Worm (Caenorhabditis elegans) whole organism, dauer: ENCODE measurements around the gene tbb-1.

Experiments used
- unc-62 ChIP-seq: sonication (generic microtip); optimal IDR thresholded peaks from 2 replicates; lab custom pipeline; 2017; ENCODE audit warnings: missing biosample characterization, missing genetic modification reagents, missing genetic modification characterization

tbb-1 gene

ce11 chrIII:10740518-10740917 lies 1.7 kb downstream of the tbb-1 start, which contains the start of gene K01G5.8:
TSS of gene K01G5.8 (minus strand) at chrIII:10740772.
- no peak for TF ChIP-seq unc-62

- TF ChIP-seq unc-62, result no peak
Observed at ce11 chrIII:10739902-10740301, 2.3 kb downstream of the tbb-1 start.

- no peak for TF ChIP-seq unc-62
Observed at ce11 chrIII:10739455-10739854, 2.8 kb downstream of the tbb-1 start, which contains the start of gene smap-1. TSS of gene smap-1 (minus strand) at chrIII:10739792.

ce11 chrIII:10738081-10738480 lies 4.2 kb downstream of the tbb-1 start:
- no peak for TF ChIP-seq unc-62

ce11 chrIII:10736322-10736985 lies 5.8 kb downstream of the tbb-1 start:
- no peak for TF ChIP-seq unc-62

- TF ChIP-seq unc-62, result no peak
Observed at ce11 chrIII:10734511-10735233, 7.6 kb downstream of the tbb-1 start.

- no peak for TF ChIP-seq unc-62
Observed at ce11 chrIII:10733300-10733699, 8.9 kb downstream of the tbb-1 start.

ce11 chrIII:10730510-10730909 lies 11.7 kb downstream of the tbb-1 start, which contains the start of gene tat-3:
TSS of gene tat-3 (minus strand) at chrIII:10730705.
- no peak for TF ChIP-seq unc-62

ce11 chrIII:10721056-10721455 lies 21.2 kb downstream of the tbb-1 start:
- no peak for TF ChIP-seq unc-62

- no peak for TF ChIP-seq unc-62
Observed at ce11 chrIII:10720170-10720569, 22.1 kb downstream of the tbb-1 start.

- TF ChIP-seq unc-62, result no peak
Observed at ce11 chrIII:10719057-10719456, 23.2 kb downstream of the tbb-1 start.

- TF ChIP-seq unc-62, result no peak
Observed at ce11 chrIII:10718078-10718477, 24.2 kb downstream of the tbb-1 start.

- TF ChIP-seq unc-62, result no peak
Observed at ce11 chrIII:10717479-10717878, 24.8 kb downstream of the tbb-1 start.

- TF ChIP-seq unc-62, result no peak
Observed at ce11 chrIII:10716091-10716490, 26.1 kb downstream of the tbb-1 start, which contains the start of gene W09D10.4. TSS of gene W09D10.4 (minus strand) at chrIII:10716191.

- TF ChIP-seq unc-62, result no peak
Observed at ce11 chrIII:10714541-10714940, 27.7 kb downstream of the tbb-1 start.

ce11 chrIII:10711192-10711673 lies 31.0 kb downstream of the tbb-1 start, which contains the start of gene W09D10.5:
TSS of gene W09D10.5 (minus strand) at chrIII:10711536.
- no peak for TF ChIP-seq unc-62

ce11 chrIII:10709676-10710075 lies 32.6 kb downstream of the tbb-1 start:
- no peak for TF ChIP-seq unc-62

ce11 chrIII:10708484-10708883 lies 33.7 kb downstream of the tbb-1 start:
- no peak for TF ChIP-seq unc-62
